Worm (Caenorhabditis elegans): ENCODE measurements around the gene ZC239.15.

DNA sequence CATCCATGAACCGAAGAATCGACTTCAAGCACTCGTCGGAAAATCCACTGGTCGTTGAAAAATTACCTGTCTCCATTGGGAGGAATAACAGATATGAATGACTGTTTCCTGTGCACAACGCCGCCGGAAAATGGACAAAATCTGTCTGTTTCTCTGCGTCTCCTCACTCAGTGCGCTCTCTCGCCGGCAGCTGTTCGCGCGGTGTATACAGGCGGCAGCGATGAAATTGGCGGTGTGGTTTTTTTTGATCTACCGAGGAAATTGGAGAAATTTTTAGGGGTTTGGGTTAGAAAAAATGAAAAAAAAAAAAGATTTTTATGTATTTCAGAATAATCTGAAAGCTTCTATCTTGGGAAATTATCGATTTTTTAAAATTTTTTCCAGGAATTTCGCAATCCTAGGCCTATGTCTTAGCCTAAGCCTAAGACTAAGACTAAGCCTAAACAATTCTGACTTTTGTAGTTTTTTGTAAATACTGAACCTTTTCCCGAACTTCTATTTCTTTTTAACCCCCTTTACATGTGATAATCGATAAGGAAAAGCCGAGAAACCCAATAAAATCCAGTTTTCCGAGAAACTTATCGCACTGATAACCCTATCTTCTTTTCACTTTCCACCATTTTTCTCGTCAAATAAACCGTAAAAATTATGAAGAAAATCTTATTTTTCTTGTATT, 23.6 kb upstream of the ZC239.15 start, which contains the start of the genes fbxc-50 and C17F4.2:
- no peak for TF ChIP-seq lin-38 (GFP tag; IDR thresholded peaks at IDR 0.05)
- TF ChIP-seq fkh-10 (GFP tag; optimal IDR thresholded peaks at IDR 0.05) = no peak
- no peak for TF ChIP-seq snpc-4 (tag; optimal IDR thresholded peaks at IDR 0.05)
- no peak for TF ChIP-seq F10B5.3 (tag; optimal IDR thresholded peaks at IDR 0.05)
- TF ChIP-seq lin-15B (tag; optimal IDR thresholded peaks at IDR 0.05) = no peak
- no peak for TF ChIP-seq lin-1 (GFP tag; IDR thresholded peaks at IDR 0.05)
- TF ChIP-seq D1046.2 (GFP tag; IDR thresholded peaks at IDR 0.05) = no peak
- TF ChIP-seq ZK546.5 (tag; optimal IDR thresholded peaks at IDR 0.05) = no peak
- no peak for TF ChIP-seq nhr-77 (tag; optimal IDR thresholded peaks at IDR 0.05)
- TF ChIP-seq pqm-1 (tag; optimal IDR thresholded peaks at IDR 0.05) = no peak
- TF ChIP-seq pha-4 (GFP tag; IDR thresholded peaks at IDR 0.05) = no peak
- no peak for TF ChIP-seq pha-4 (tag; optimal IDR thresholded peaks at IDR 0.05)
- no peak for TF ChIP-seq mdl-1 (tag; optimal IDR thresholded peaks at IDR 0.05)

Measured in whole organism, L4 larva.